Worm (Caenorhabditis elegans) whole organism, L4 larva: ENCODE data around the gene pgl-2.
A peak's percentile ranks its signal among the peaks of the same experiment; 100 is the strongest.

Experiments used
- T26A8.4 ChIP-seq: fragments of 200-800 bp; sonication (Bioruptor generic); IDR thresholded peaks from 2 replicates; pipeline ENCODE4 v1.3.6; 2022; ENCODE audit warnings: missing genetic modification characterization, missing compliant biosample characterization
- Y48G9A.11 ChIP-seq: fragments of 200-800 bp; sonication (Bioruptor generic); IDR thresholded peaks from 2 replicates; pipeline ENCODE4 v1.3.6; 2022; ENCODE audit warnings: missing genetic modification reagents, missing genetic modification characterization, missing compliant biosample characterization
- Y75B8A.6 ChIP-seq: fragments of 200-800 bp; sonication (Bioruptor generic); IDR thresholded peaks from 2 replicates; pipeline ENCODE4 v1.3.6; 2022; ENCODE audit warnings: missing genetic modification reagents, missing genetic modification characterization, missing compliant biosample characterization
- ZK337.2 ChIP-seq: fragments of 200-800 bp; sonication (Bioruptor generic); IDR thresholded peaks from 2 replicates; pipeline ENCODE4 v1.3.6; 2022; ENCODE audit warnings: missing genetic modification reagents, missing genetic modification characterization, missing compliant biosample characterization
- ama-1 ChIP-seq: fragments of 150-350 bp; optimal IDR thresholded peaks from 2 replicates; lab custom pipeline; 2014; ENCODE audit warnings: inconsistent platforms, mixed read lengths
- ceh-20 ChIP-seq: fragments of 200-800 bp; sonication (Bioruptor generic); IDR thresholded peaks from 2 replicates; pipeline ENCODE4 v1.3.6; 2022; ENCODE audit warnings: missing genetic modification reagents, missing genetic modification characterization, missing compliant biosample characterization
- ceh-28 ChIP-seq: fragments of 150-350 bp; optimal IDR thresholded peaks from 2 replicates; lab custom pipeline; 2014; ENCODE audit warnings: missing biosample characterization, missing genetic modification reagents, missing genetic modification characterization
- ceh-32 ChIP-seq: sonication (generic microtip); optimal IDR thresholded peaks from 2 replicates; lab custom pipeline; 2016; ENCODE audit warnings: mild to moderate bottlenecking, missing genetic modification characterization, missing compliant biosample characterization; ENCODE audit not compliant: poor library complexity
- ceh-44 ChIP-seq: fragments of 200-800 bp; sonication (Bioruptor generic); IDR thresholded peaks from 2 replicates; pipeline ENCODE4 v1.3.6; 2022; ENCODE audit warnings: missing genetic modification reagents, missing genetic modification characterization, missing compliant biosample characterization
- ceh-62 ChIP-seq: sonication (generic microtip); optimal IDR thresholded peaks from 2 replicates; lab custom pipeline; 2017; ENCODE audit warnings: missing biosample characterization, missing genetic modification characterization
- ceh-82 ChIP-seq: sonication (generic microtip); optimal IDR thresholded peaks from 2 replicates; lab custom pipeline; 2017; ENCODE audit warnings: missing biosample characterization, missing genetic modification characterization
- ces-1 ChIP-seq: fragments of 150-350 bp; sonication (generic microtip); optimal IDR thresholded peaks from 4 replicates; lab custom pipeline; 2014; ENCODE audit warnings: missing biosample characterization, missing genetic modification reagents, missing genetic modification characterization
- cey-2 ChIP-seq: sonication (generic microtip); optimal IDR thresholded peaks from 3 replicates; lab custom pipeline; 2017; ENCODE audit warnings: missing genetic modification characterization, mild to moderate bottlenecking, missing compliant biosample characterization, antibody characterized with exemption, borderline replicate concordance; ENCODE audit not compliant: insufficient read depth
- daf-19 ChIP-seq: fragments of 200-800 bp; sonication (Bioruptor generic); conservative IDR thresholded peaks from 2 replicates; pipeline ENCODE4 v1.3.6; 2022; ENCODE audit warnings: missing genetic modification characterization, missing compliant biosample characterization
- dmd-6 ChIP-seq: fragments of 200-800 bp; sonication (Bioruptor generic); IDR thresholded peaks from 2 replicates; pipeline ENCODE4 v1.3.6; 2022; ENCODE audit warnings: missing genetic modification reagents, missing genetic modification characterization, missing compliant biosample characterization
- dmd-8 ChIP-seq: fragments of 200-800 bp; sonication (Bioruptor generic); IDR thresholded peaks from 2 replicates; pipeline ENCODE4 v1.3.6; 2022; ENCODE audit warnings: missing genetic modification characterization, missing compliant biosample characterization
- dmd-9 ChIP-seq: fragments of 200-800 bp; sonication (Bioruptor generic); IDR thresholded peaks from 2 replicates; pipeline ENCODE4 v1.3.6; 2022; ENCODE audit warnings: missing genetic modification reagents, missing genetic modification characterization, missing compliant biosample characterization
- dve-1 ChIP-seq: sonication (generic microtip); optimal IDR thresholded peaks from 2 replicates; lab custom pipeline; 2017; ENCODE audit warnings: antibody characterized with exemption, mild to moderate bottlenecking, missing genetic modification characterization, missing compliant biosample characterization; ENCODE audit not compliant: insufficient read depth
- fos-1 ChIP-seq: fragments of 150-350 bp; optimal IDR thresholded peaks from 2 replicates; lab custom pipeline; 2014; ENCODE audit warnings: missing biosample characterization, missing genetic modification characterization
- hif-1 ChIP-seq, 2 experiments: sonication (generic microtip); optimal IDR thresholded peaks; 2 replicates each; lab custom pipeline; 2016 to 2017; ENCODE audit warnings: missing compliant biosample characterization in 2 of 2, missing genetic modification characterization in 2 of 2, missing genetic modification reagents in 2 of 2, missing genotype in 2 of 2, mild to moderate bottlenecking in 1 of 2
- hlh-11 ChIP-seq: fragments of 200-800 bp; sonication (Bioruptor generic); optimal IDR thresholded peaks from 2 replicates; lab custom pipeline; 2018; ENCODE audit warnings: mild to moderate bottlenecking, missing genetic modification characterization, missing compliant biosample characterization
- hlh-30 ChIP-seq: sonication (generic microtip); optimal IDR thresholded peaks from 2 replicates; lab custom pipeline; 2017; ENCODE audit warnings: antibody characterized with exemption, mild to moderate bottlenecking, missing genetic modification characterization, missing compliant biosample characterization; ENCODE audit not compliant: insufficient read depth
- hmg-1.1 ChIP-seq: fragments of 200-800 bp; sonication (Bioruptor generic); IDR thresholded peaks from 2 replicates; pipeline ENCODE4 v1.3.6; 2022; ENCODE audit warnings: missing genetic modification reagents, missing genetic modification characterization, missing compliant biosample characterization
- jun-1 ChIP-seq: fragments of 150-350 bp; optimal IDR thresholded peaks from 2 replicates; lab custom pipeline; 2014; ENCODE audit warnings: missing biosample characterization, missing genetic modification reagents, missing genetic modification characterization
- lin-13 ChIP-seq: fragments of 150-350 bp; optimal IDR thresholded peaks from 2 replicates; lab custom pipeline; 2014; ENCODE audit warnings: missing biosample characterization, missing genetic modification reagents, missing genetic modification characterization
- lin-39 ChIP-seq: fragments of 150-350 bp; optimal IDR thresholded peaks from 2 replicates; lab custom pipeline; 2014; ENCODE audit warnings: missing biosample characterization, missing genetic modification reagents, missing genetic modification characterization
- madf-9 ChIP-seq: fragments of 200-800 bp; sonication (Bioruptor generic); conservative IDR thresholded peaks from 2 replicates; pipeline ENCODE4 v1.3.6; 2022; ENCODE audit warnings: missing genetic modification reagents, missing genetic modification characterization, missing compliant biosample characterization
- mdt-29 ChIP-seq: fragments of 200-800 bp; sonication (Bioruptor generic); IDR thresholded peaks from 2 replicates; pipeline ENCODE4 v1.3.6; 2022; ENCODE audit warnings: missing genetic modification reagents, missing genetic modification characterization, missing compliant biosample characterization
- mxl-2 ChIP-seq: fragments of 200-800 bp; sonication (Bioruptor generic); conservative IDR thresholded peaks from 2 replicates; pipeline ENCODE4 v1.3.6; 2022; ENCODE audit warnings: missing genetic modification reagents, missing genetic modification characterization, missing compliant biosample characterization
- nhr-10 ChIP-seq: fragments of 150-350 bp; optimal IDR thresholded peaks from 2 replicates; lab custom pipeline; 2014; ENCODE audit warnings: missing biosample characterization, missing genetic modification characterization
- nhr-102 ChIP-seq: sonication (generic microtip); optimal IDR thresholded peaks from 2 replicates; lab custom pipeline; 2016; ENCODE audit warnings: mild to moderate bottlenecking, missing genetic modification characterization, moderate library complexity, missing compliant biosample characterization
- nhr-11 ChIP-seq: fragments of 150-350 bp; optimal IDR thresholded peaks from 2 replicates; lab custom pipeline; 2014; ENCODE audit warnings: missing biosample characterization, missing genetic modification characterization
- nhr-237 ChIP-seq: sonication (generic microtip); optimal IDR thresholded peaks from 2 replicates; lab custom pipeline; 2017; ENCODE audit warnings: missing biosample characterization, missing genetic modification characterization
- nhr-41 ChIP-seq: fragments of 200-800 bp; sonication (Bioruptor generic); IDR thresholded peaks from 2 replicates; pipeline ENCODE4 v1.3.6; 2022; ENCODE audit warnings: missing genetic modification reagents, missing genetic modification characterization, missing compliant biosample characterization
- nhr-48 ChIP-seq: sonication (generic microtip); optimal IDR thresholded peaks from 2 replicates; lab custom pipeline; 2016; ENCODE audit warnings: mild to moderate bottlenecking, missing genetic modification characterization, missing compliant biosample characterization
- nhr-6 ChIP-seq: fragments of 150-350 bp; optimal IDR thresholded peaks from 2 replicates; lab custom pipeline; 2014; ENCODE audit warnings: missing biosample characterization, missing genetic modification characterization
- nhr-76 ChIP-seq: fragments of 150-350 bp; optimal IDR thresholded peaks from 2 replicates; lab custom pipeline; 2014; ENCODE audit warnings: missing biosample characterization, missing genetic modification characterization
- php-3 ChIP-seq: fragments of 200-800 bp; sonication (Bioruptor generic); IDR thresholded peaks from 2 replicates; pipeline ENCODE4 v1.3.6; 2022; ENCODE audit warnings: missing genetic modification reagents, missing genetic modification characterization, missing compliant biosample characterization
- pqm-1 ChIP-seq: sonication (generic microtip); optimal IDR thresholded peaks from 2 replicates; lab custom pipeline; 2017; ENCODE audit warnings: missing biosample characterization, missing genetic modification characterization
- rbr-2 ChIP-seq: sonication (generic microtip); optimal IDR thresholded peaks from 2 replicates; lab custom pipeline; 2016; ENCODE audit warnings: missing genotype, missing genetic modification characterization, missing compliant biosample characterization
- sdz-12 ChIP-seq: fragments of 200-800 bp; sonication (Bioruptor generic); optimal IDR thresholded peaks from 2 replicates; lab custom pipeline; 2018; ENCODE audit warnings: mild to moderate bottlenecking, missing genetic modification characterization, missing compliant biosample characterization
- snpc-4 ChIP-seq: fragments of 150-350 bp; optimal IDR thresholded peaks from 2 replicates; lab custom pipeline; 2014; ENCODE audit warnings: missing biosample characterization, missing genetic modification characterization
- spr-3 ChIP-seq: fragments of 200-800 bp; sonication (Bioruptor generic); optimal IDR thresholded peaks from 2 replicates; lab custom pipeline; 2018; ENCODE audit warnings: mild to moderate bottlenecking, missing genetic modification characterization, missing compliant biosample characterization
- tag-97 ChIP-seq: fragments of 200-800 bp; sonication (Bioruptor generic); IDR thresholded peaks from 2 replicates; pipeline ENCODE4 v1.3.6; 2022; ENCODE audit warnings: missing genetic modification characterization, missing compliant biosample characterization
- tra-1 ChIP-seq: fragments of 200-800 bp; sonication (Bioruptor generic); IDR thresholded peaks from 2 replicates; pipeline ENCODE4 v1.3.6; 2022; ENCODE audit warnings: missing genetic modification reagents, missing genetic modification characterization, missing compliant biosample characterization
- vab-7 ChIP-seq: fragments of 200-800 bp; sonication (Bioruptor generic); IDR thresholded peaks from 2 replicates; pipeline ENCODE4 v1.3.6; 2022; ENCODE audit warnings: missing genetic modification reagents, missing genetic modification characterization, missing compliant biosample characterization
- zfp-3 ChIP-seq: fragments of 200-800 bp; sonication (Bioruptor generic); conservative IDR thresholded peaks from 2 replicates; pipeline ENCODE4 v1.3.6; 2022; ENCODE audit warnings: missing genetic modification reagents, missing genetic modification characterization, missing compliant biosample characterization
- zip-2 ChIP-seq: fragments of 150-350 bp; optimal IDR thresholded peaks from 2 replicates; lab custom pipeline; 2014; ENCODE audit warnings: missing biosample characterization, missing genetic modification characterization
- ztf-11 ChIP-seq: fragments of 150-350 bp; optimal IDR thresholded peaks from 2 replicates; lab custom pipeline; 2014; ENCODE audit warnings: missing biosample characterization, missing genetic modification characterization
- ztf-7 ChIP-seq: fragments of 150-350 bp; optimal IDR thresholded peaks from 2 replicates; lab custom pipeline; 2014; ENCODE audit warnings: missing biosample characterization, missing genetic modification characterization

pgl-2 gene

DNA sequence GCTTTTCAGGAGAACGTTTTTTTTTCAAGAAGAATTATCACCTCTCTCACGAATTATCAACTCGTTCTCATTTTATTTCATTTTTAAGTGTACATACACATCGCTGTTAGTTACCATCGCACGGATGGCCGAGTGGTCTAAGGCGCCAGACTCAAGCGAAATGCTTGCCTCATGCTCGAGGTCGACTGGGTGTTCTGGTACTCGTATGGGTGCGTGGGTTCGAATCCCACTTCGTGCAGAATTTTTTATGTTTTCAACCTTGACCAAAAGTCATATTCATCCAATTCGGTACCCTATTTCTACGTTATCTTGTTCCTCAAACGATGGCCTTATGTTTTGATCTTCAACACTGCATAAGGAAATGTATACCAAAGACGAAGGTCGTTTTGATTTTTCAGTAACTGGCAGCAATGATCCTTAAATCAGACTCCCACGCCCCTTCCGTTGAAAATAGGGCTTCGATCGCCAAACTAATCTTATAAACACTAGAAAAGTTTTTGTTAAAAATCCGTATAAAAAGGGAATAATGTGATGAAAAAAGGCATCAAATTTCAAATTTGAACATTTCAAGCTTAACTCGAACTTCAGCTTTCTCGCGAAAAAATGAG, 35.9 kb downstream of the pgl-2 start, which contains the start of gene fip-1 (continued):
- TF ChIP-seq nhr-10 (no peak), vab-7 (GFP tag; lab: Robert Waterston, UW) (peak; percentile 81), tra-1 (GFP tag; lab: Robert Waterston, UW) (peak; percentile 70; the same call in 1 of the 2 replicates), dmd-6 (peak; percentile 23; the same call in 1 of the 2 replicates), Y48G9A.11 (GFP tag; lab: Robert Waterston, UW) (no peak; the same call in none of the 2 replicates), pqm-1 (no peak), zip-2 (no peak), hmg-1.1 (GFP tag; lab: Robert Waterston, UW) (peak; percentile 41), fos-1 (no peak), ceh-32 (tag; lab: Kevin White, UChicago) (no peak), snpc-4 (tag; lab: Kevin White, UChicago) (no peak), ztf-7 (tag; lab: Kevin White, UChicago) (no peak), tag-97 (no peak), nhr-6 (no peak), spr-3 (GFP tag; lab: Kevin White, UChicago) (no peak), ceh-44 (GFP tag; lab: Robert Waterston, UW) (0 out of 2 replicates have a peak, but pooled peaks have one; percentile 49), dmd-8 (GFP tag; lab: Robert Waterston, UW) (peak; percentile 91), rbr-2 (peak; percentile 15), dmd-9 (GFP tag; lab: Robert Waterston, UW) (no peak), nhr-102 (tag; lab: Kevin White, UChicago) (peak; percentile 26), nhr-48 (tag; lab: Kevin White, UChicago) (peak; percentile 20), php-3 (GFP tag; lab: Robert Waterston, UW) (no peak), madf-9 (GFP tag; lab: Robert Waterston, UW) (0 out of 2 replicates have a peak, but pooled peaks have one; percentile 57), nhr-11 (no peak), dve-1 (tag; lab: Kevin White, UChicago) (peak; percentile 37), lin-39 (tag; lab: Kevin White, UChicago) (no peak), ceh-82 (tag; lab: Kevin White, UChicago) (no peak), jun-1 (no peak), ceh-28 (tag; lab: Kevin White, UChicago) (no peak), T26A8.4 (no peak), mdt-29 (GFP tag; lab: Robert Waterston, UW) (no peak), ceh-20 (GFP tag; lab: Robert Waterston, UW) (peak; percentile 51; the same call in 1 of the 2 replicates), ces-1 (no peak), nhr-237 (tag; lab: Kevin White, UChicago) (no peak), ztf-11 (tag; lab: Kevin White, UChicago) (no peak), nhr-41 (GFP tag; lab: Robert Waterston, UW) (no peak), daf-19 (GFP tag; lab: Robert Waterston, UW) (no peak), cey-2 (tag; lab: Kevin White, UChicago) (no peak), ama-1 (lab: Kevin White, UChicago) (no peak), lin-13 (GFP tag; lab: Kevin White, UChicago) (peak; percentile 16), nhr-76 (tag; lab: Kevin White, UChicago) (no peak), sdz-12 (GFP tag; lab: Kevin White, UChicago) (no peak), hif-1 (tag; optimal IDR thresholded peaks at IDR 0.05; lab: Kevin White, UChicago) (no peak), mxl-2 (no peak), Y75B8A.6 (no peak), hlh-30 (tag; lab: Kevin White, UChicago) (peak; percentile 41), zfp-3 (GFP tag; lab: Robert Waterston, UW) (0 out of 2 replicates have a peak, but pooled peaks have one; percentile 40), ZK337.2 (GFP tag; lab: Robert Waterston, UW) (peak; percentile 77), ceh-62 (tag; lab: Kevin White, UChicago) (no peak), hlh-11 (no peak)
